Fruit fly (Drosophila melanogaster) whole organism, embryonic: Measurements from ENCODE around the gene Ire1.

ENCODE experiments used
- B-H2 ChIP-seq: fragments of 200-800 bp; sonication (Bioruptor generic); optimal IDR thresholded peaks from 2 replicates; lab custom pipeline; 2018; ENCODE audit warnings: missing biosample characterization, mild to moderate bottlenecking, missing genetic modification characterization
- CG10431 ChIP-seq: fragments of 200-800 bp; sonication (Bioruptor generic); optimal IDR thresholded peaks from 3 replicates; lab custom pipeline; 2018; ENCODE audit warnings: missing biosample characterization, mild to moderate bottlenecking, missing genetic modification characterization
- CG11093 ChIP-seq: fragments of 200-800 bp; sonication (Bioruptor generic); IDR thresholded peaks from 3 replicates; pipeline ENCODE4 v1.3.6; 2022; ENCODE audit warnings: missing biosample characterization, missing genetic modification characterization
- CG11695 ChIP-seq: fragments of 200-800 bp; sonication (Bioruptor generic); IDR thresholded peaks from 3 replicates; pipeline ENCODE4 v1.3.6; 2022; ENCODE audit warnings: missing biosample characterization, missing genetic modification characterization
- CG12769 ChIP-seq: fragments of 200-800 bp; sonication (Bioruptor generic); optimal IDR thresholded peaks from 2 replicates; lab custom pipeline; 2019; ENCODE audit warnings: missing biosample characterization, mild to moderate bottlenecking, missing genetic modification characterization, moderate library complexity
- CG13296 ChIP-seq: fragments of 200-800 bp; sonication (Bioruptor generic); optimal IDR thresholded peaks from 3 replicates; lab custom pipeline; 2018; ENCODE audit warnings: missing biosample characterization, mild to moderate bottlenecking, missing genetic modification characterization
- CG15514 ChIP-seq: fragments of 200-800 bp; sonication (Bioruptor generic); optimal IDR thresholded peaks from 3 replicates; lab custom pipeline; 2017; ENCODE audit warnings: missing biosample characterization, missing genetic modification characterization, mild to moderate bottlenecking, moderate library complexity, missing genetic modification reagents
- CG16863 ChIP-seq: fragments of 200-800 bp; sonication (Bioruptor generic); optimal IDR thresholded peaks from 3 replicates; lab custom pipeline; 2016; ENCODE audit warnings: missing biosample characterization, missing genetic modification characterization
- CG17328 ChIP-seq: fragments of 200-800 bp; sonication (Bioruptor generic); IDR thresholded peaks from 2 replicates; pipeline ENCODE4 v1.3.6; 2022; ENCODE audit warnings: missing biosample characterization, missing genetic modification characterization
- CG17568 ChIP-seq: fragments of 200-800 bp; sonication (Bioruptor generic); optimal IDR thresholded peaks from 2 replicates; lab custom pipeline; 2018; ENCODE audit warnings: missing biosample characterization, mild to moderate bottlenecking, missing genetic modification characterization, moderate library complexity
- CG17829 ChIP-seq: fragments of 200-800 bp; optimal IDR thresholded peaks from 2 replicates; lab custom pipeline; 2019; ENCODE audit warnings: missing biosample characterization, mild to moderate bottlenecking, missing genetic modification characterization, moderate library complexity
- CG17912 ChIP-seq: fragments of 200-800 bp; sonication (Bioruptor generic); optimal IDR thresholded peaks from 2 replicates; lab custom pipeline; 2018; ENCODE audit warnings: missing biosample characterization, mild to moderate bottlenecking, missing genetic modification characterization
- CG2202 ChIP-seq: fragments of 200-800 bp; sonication (Bioruptor generic); optimal IDR thresholded peaks from 2 replicates; lab custom pipeline; 2018; ENCODE audit warnings: missing biosample characterization, mild to moderate bottlenecking, missing genetic modification characterization
- CG2875 ChIP-seq: fragments of 200-800 bp; sonication (Bioruptor generic); optimal IDR thresholded peaks from 2 replicates; lab custom pipeline; 2017; ENCODE audit warnings: missing biosample characterization, mild to moderate bottlenecking, missing genetic modification characterization, missing genetic modification reagents
- CG3163 ChIP-seq: fragments of 200-800 bp; sonication (Bioruptor generic); optimal IDR thresholded peaks from 3 replicates; lab custom pipeline; 2016; ENCODE audit warnings: missing biosample characterization, missing genetic modification characterization
- CG4328 ChIP-seq: fragments of 200-800 bp; sonication (Bioruptor generic); optimal IDR thresholded peaks from 3 replicates; lab custom pipeline; 2017; ENCODE audit warnings: missing biosample characterization, missing genetic modification reagents, missing genetic modification characterization
- CG4424 ChIP-seq: fragments of 200-800 bp; sonication (Bioruptor generic); optimal IDR thresholded peaks from 3 replicates; lab custom pipeline; 2016; ENCODE audit warnings: missing biosample characterization, missing genetic modification characterization
- CG4854 ChIP-seq: fragments of 200-800 bp; sonication (Bioruptor generic); optimal IDR thresholded peaks from 2 replicates; lab custom pipeline; 2016; ENCODE audit warnings: missing biosample characterization, missing genetic modification characterization, inconsistent platforms
- CG6765 ChIP-seq: fragments of 200-800 bp; sonication (Bioruptor generic); optimal IDR thresholded peaks from 3 replicates; lab custom pipeline; 2017; ENCODE audit warnings: missing biosample characterization, mild to moderate bottlenecking, missing genetic modification characterization
- CG7963 ChIP-seq: fragments of 200-800 bp; sonication (Bioruptor generic); IDR thresholded peaks from 3 replicates; pipeline ENCODE4 v1.3.6; 2022; ENCODE audit warnings: missing biosample characterization, missing genetic modification characterization; ENCODE audit not compliant: partially characterized antibody
- Fer1 ChIP-seq: fragments of 200-800 bp; sonication (Bioruptor generic); optimal IDR thresholded peaks from 2 replicates; lab custom pipeline; 2017; ENCODE audit warnings: missing biosample characterization, mild to moderate bottlenecking, missing genetic modification characterization
- Med ChIP-seq: fragments of 200-800 bp; sonication (Bioruptor generic); peaks from one replicate; lab custom pipeline; 2016; ENCODE audit warnings: missing biosample characterization, missing genetic modification characterization, mild to moderate bottlenecking, inconsistent platforms, moderate library complexity
- Myb ChIP-seq: fragments of 200-800 bp; sonication (Bioruptor generic); optimal IDR thresholded peaks from 2 replicates; lab custom pipeline; 2016; ENCODE audit warnings: missing biosample characterization, missing genetic modification characterization
- NC2β ChIP-seq: fragments of 200-800 bp; sonication (Bioruptor generic); optimal IDR thresholded peaks from 2 replicates; lab custom pipeline; 2016; ENCODE audit warnings: missing biosample characterization, missing genetic modification characterization
- Pdp1 ChIP-seq, 2 experiments: fragments of 200-800 bp; sonication (Bioruptor generic); optimal IDR thresholded peaks; 3 replicates each; lab custom pipeline; 2016; ENCODE audit warnings: missing biosample characterization in 2 of 2, missing genetic modification characterization in 2 of 2, mild to moderate bottlenecking in 1 of 2, moderate library complexity in 1 of 2
- Vsx1 ChIP-seq: fragments of 200-800 bp; sonication (Bioruptor generic); optimal IDR thresholded peaks from 2 replicates; lab custom pipeline; 2017; ENCODE audit warnings: missing biosample characterization, mild to moderate bottlenecking, missing genetic modification characterization, missing genetic modification reagents
- Xbp1 ChIP-seq: fragments of 200-800 bp; sonication (Bioruptor generic); optimal IDR thresholded peaks from 3 replicates; lab custom pipeline; 2016; ENCODE audit warnings: missing biosample characterization, mild to moderate bottlenecking, missing genetic modification characterization
- aop ChIP-seq: fragments of 200-800 bp; sonication (Bioruptor generic); IDR thresholded peaks from 2 replicates; pipeline ENCODE4 v1.3.6; 2022; ENCODE audit warnings: missing biosample characterization, missing genetic modification characterization
- bab2 ChIP-seq: fragments of 200-800 bp; sonication (Bioruptor generic); optimal IDR thresholded peaks from 2 replicates; lab custom pipeline; 2016; ENCODE audit warnings: missing biosample characterization, missing genetic modification characterization
- bbx ChIP-seq: fragments of 200-800 bp; sonication (Bioruptor generic); IDR thresholded peaks from 2 replicates; pipeline ENCODE4 v1.3.6; 2022; ENCODE audit warnings: missing biosample characterization, missing genetic modification characterization; ENCODE audit not compliant: partially characterized antibody
- chinmo ChIP-seq: fragments of 200-800 bp; sonication (Bioruptor generic); IDR thresholded peaks from 4 replicates; pipeline ENCODE4 v1.3.6; 2022; ENCODE audit warnings: missing biosample characterization, missing genetic modification characterization; ENCODE audit not compliant: partially characterized antibody
- ci ChIP-seq: fragments of 200-800 bp; sonication (Bioruptor generic); IDR thresholded peaks from 3 replicates; pipeline ENCODE4 v1.3.6; 2022; ENCODE audit warnings: missing biosample characterization, missing genetic modification characterization
- fd3F ChIP-seq: fragments of 200-800 bp; sonication (Bioruptor generic); optimal IDR thresholded peaks from 2 replicates; lab custom pipeline; 2018; ENCODE audit warnings: missing biosample characterization, mild to moderate bottlenecking, missing genetic modification characterization, moderate library complexity
- fd64A ChIP-seq: fragments of 200-800 bp; sonication (Bioruptor generic); optimal IDR thresholded peaks from 3 replicates; lab custom pipeline; 2018; ENCODE audit warnings: missing biosample characterization, mild to moderate bottlenecking, missing genetic modification characterization
- gce ChIP-seq: fragments of 200-800 bp; sonication (Bioruptor generic); IDR thresholded peaks from 3 replicates; pipeline ENCODE4 v1.3.6; 2022; ENCODE audit warnings: missing biosample characterization, missing genetic modification characterization
- kay ChIP-seq: fragments of 200-800 bp; sonication (Bioruptor generic); optimal IDR thresholded peaks from 2 replicates; lab custom pipeline; 2016; ENCODE audit warnings: missing biosample characterization, missing genetic modification characterization
- knrl ChIP-seq: fragments of 200-800 bp; sonication (Bioruptor generic); IDR thresholded peaks from 3 replicates; pipeline ENCODE4 v1.3.6; 2022; ENCODE audit warnings: missing biosample characterization, missing genetic modification characterization; ENCODE audit not compliant: partially characterized antibody
- nau ChIP-seq: fragments of 200-800 bp; sonication (Bioruptor generic); optimal IDR thresholded peaks from 3 replicates; lab custom pipeline; 2017; ENCODE audit warnings: missing biosample characterization, mild to moderate bottlenecking, missing genetic modification characterization, missing genetic modification reagents
- nerfin-1 ChIP-seq: fragments of 200-800 bp; sonication (Bioruptor generic); optimal IDR thresholded peaks from 3 replicates; lab custom pipeline; 2019; ENCODE audit warnings: missing biosample characterization, mild to moderate bottlenecking, missing genetic modification characterization, moderate library complexity
- org-1 ChIP-seq: fragments of 200-800 bp; sonication (Bioruptor generic); optimal IDR thresholded peaks from 2 replicates; lab custom pipeline; 2017; ENCODE audit warnings: missing biosample characterization, missing genetic modification characterization
- pan ChIP-seq, 4 experiments: fragments of >200 bp in 3 of 4; fragments of 200-800 bp in 1 of 4; sonication (Bioruptor generic) in 1 of 4; optimal IDR thresholded peaks in 3 of 4; IDR thresholded peaks in 1 of 4; 2 replicates each; pipeline versions ENCODE4 v1.3.6 to Lab custom; 2017 to 2022; ENCODE audit warnings: missing biosample characterization in 2 of 4, missing genetic modification characterization in 2 of 4, mixed read lengths in 1 of 4
- scrt ChIP-seq: fragments of 200-800 bp; sonication (Bioruptor generic); optimal IDR thresholded peaks from 2 replicates; lab custom pipeline; 2018; ENCODE audit warnings: missing biosample characterization, mild to moderate bottlenecking, missing genetic modification characterization, moderate library complexity
- slou ChIP-seq: fragments of 200-800 bp; sonication (Bioruptor generic); optimal IDR thresholded peaks from 3 replicates; lab custom pipeline; 2016; ENCODE audit warnings: missing biosample characterization, missing genetic modification characterization
- stc ChIP-seq: fragments of 200-800 bp; sonication (Bioruptor generic); IDR thresholded peaks from 2 replicates; pipeline ENCODE4 v1.3.6; 2022; ENCODE audit warnings: missing biosample characterization, missing genetic modification characterization
- tap ChIP-seq: fragments of 200-800 bp; optimal IDR thresholded peaks from 3 replicates; lab custom pipeline; 2019; ENCODE audit warnings: missing biosample characterization, mild to moderate bottlenecking, missing genetic modification characterization, moderate library complexity
- unc-4 ChIP-seq: fragments of 200-800 bp; sonication (Bioruptor generic); IDR thresholded peaks from 2 replicates; pipeline ENCODE4 v1.3.6; 2022; ENCODE audit warnings: missing biosample characterization, missing genetic modification characterization; ENCODE audit not compliant: partially characterized antibody
- yki ChIP-seq: fragments of >200 bp; optimal IDR thresholded peaks from 3 replicates; lab custom pipeline; 2018
- zfh2 ChIP-seq: fragments of 200-800 bp; sonication (Bioruptor generic); optimal IDR thresholded peaks from 2 replicates; lab custom pipeline; 2016; ENCODE audit warnings: missing biosample characterization, missing genetic modification characterization

Gene Ire1

dm6 chr3R:19847591-19848256, 13.4 kb downstream of the Ire1 start:
- TF ChIP-seq nerfin-1 (tag; lab: Kevin White, UChicago) = peak; percentile 59
- TF ChIP-seq gce (GFP tag; lab: Robert Waterston, UW) = peak; percentile 74; the same call in 2 of the 3 replicates
- peak; percentile 42 for TF ChIP-seq CG10431 (GFP tag; lab: Kevin White, UChicago)
- no peak for TF ChIP-seq tap (tag; lab: Kevin White, UChicago)
- peak; percentile 66 for TF ChIP-seq CG13296 (GFP tag; lab: Kevin White, UChicago)
- TF ChIP-seq Fer1 (GFP tag; lab: Kevin White, UChicago) = peak; percentile 43
- peak; percentile 53 for TF ChIP-seq fd3F (GFP tag; lab: Kevin White, UChicago)
- TF ChIP-seq Med (GFP tag; lab: Kevin White, UChicago) = peak; percentile 19
- peak; percentile 1 for TF ChIP-seq CG4424 (GFP tag; lab: Kevin White, UChicago)
- TF ChIP-seq CG17568 (GFP tag; lab: Kevin White, UChicago) = peak; percentile 82
- TF ChIP-seq yki = no peak
- peak; percentile 6 for TF ChIP-seq CG17829 (tag; lab: Kevin White, UChicago)
- no peak for TF ChIP-seq CG7963 (GFP tag; lab: Robert Waterston, UW)
- no peak for TF ChIP-seq kay (GFP tag; lab: Kevin White, UChicago)
- peak; percentile 26 for TF ChIP-seq org-1 (GFP tag; lab: Kevin White, UChicago)
- TF ChIP-seq stc = peak; percentile 70
- TF ChIP-seq NC2β (GFP tag; lab: Kevin White, UChicago) = peak; percentile 31
- TF ChIP-seq CG11695 (GFP tag; lab: Robert Waterston, UW) = no peak; the same call in 1 of the 3 replicates
- TF ChIP-seq zfh2 (GFP tag; lab: Kevin White, UChicago) = no peak
- TF ChIP-seq Pdp1 (GFP tag; optimal IDR thresholded peaks at IDR 0.05; lab: Kevin White, UChicago) = peak in 1 of 2 experiments; percentile 84
- no peak for TF ChIP-seq Xbp1
- no peak for TF ChIP-seq CG11093 (GFP tag; lab: Robert Waterston, UW)
- no peak for TF ChIP-seq unc-4 (GFP tag; lab: Robert Waterston, UW)
- no peak for TF ChIP-seq slou (GFP tag; lab: Kevin White, UChicago)
- peak; percentile 51 for TF ChIP-seq B-H2 (GFP tag; lab: Kevin White, UChicago)
- TF ChIP-seq CG16863 (GFP tag; lab: Kevin White, UChicago) = peak; percentile 17
- TF ChIP-seq CG15514 = no peak
- peak; percentile 47 for TF ChIP-seq bab2 (GFP tag; lab: Kevin White, UChicago)
- no peak for TF ChIP-seq aop (GFP tag; lab: Robert Waterston, UW)
- TF ChIP-seq Vsx1 (GFP tag; lab: Kevin White, UChicago) = peak; percentile 60
- TF ChIP-seq Myb (GFP tag; lab: Kevin White, UChicago) = no peak
- peak; percentile 77 for TF ChIP-seq CG2202 (tag; lab: Kevin White, UChicago)
- no peak for TF ChIP-seq knrl (GFP tag; lab: Robert Waterston, UW)
- peak; percentile 22; the same call in 1 of the 2 replicates for TF ChIP-seq CG17328
- TF ChIP-seq CG6765 (GFP tag; lab: Kevin White, UChicago) = peak; percentile 68
- TF ChIP-seq chinmo = peak; percentile 98
- peak; percentile 86 for TF ChIP-seq scrt (GFP tag; lab: Kevin White, UChicago)
- peak; percentile 19 for TF ChIP-seq CG3163 (GFP tag; lab: Kevin White, UChicago)
- peak; percentile 43 for TF ChIP-seq CG4328 (GFP tag; lab: Kevin White, UChicago)
- no peak for TF ChIP-seq nau (GFP tag; lab: Kevin White, UChicago)
- TF ChIP-seq CG4854 (GFP tag; lab: Kevin White, UChicago) = no peak
- no peak for TF ChIP-seq bbx (GFP tag; lab: Robert Waterston, UW)
- TF ChIP-seq CG17912 (GFP tag; lab: Kevin White, UChicago) = peak; percentile 71
- TF ChIP-seq CG12769 (tag; lab: Kevin White, UChicago) = no peak
- TF ChIP-seq pan (optimal IDR thresholded peaks at IDR 0.05; lab: Kevin White, UChicago) = no peak
- peak in 1 of 2 experiments; percentile 40 for TF ChIP-seq pan (GFP tag; optimal IDR thresholded peaks at IDR 0.05 in 1 of 2, IDR thresholded peaks at IDR 0.05 in 1 of 2)
- TF ChIP-seq fd64A = peak; percentile 57
- peak; percentile 65; the same call in 2 of the 3 replicates for TF ChIP-seq ci (GFP tag; lab: Robert Waterston, UW)
- peak; percentile 53 for TF ChIP-seq CG2875
